Worm (Caenorhabditis elegans) whole organism, L4 larva: ENCODE results near the gene arrd-10.

Source experiments
- Y5F2A.4 ChIP-seq: fragments of 200-800 bp; sonication (Bioruptor generic); optimal IDR thresholded peaks from 2 replicates; lab custom pipeline; 2018; ENCODE audit warnings: mild to moderate bottlenecking, missing genetic modification characterization, missing compliant biosample characterization
- ceh-28 ChIP-seq: fragments of 150-350 bp; optimal IDR thresholded peaks from 2 replicates; lab custom pipeline; 2014; ENCODE audit warnings: missing biosample characterization, missing genetic modification reagents, missing genetic modification characterization
- duxl-1 ChIP-seq: sonication (generic microtip); optimal IDR thresholded peaks from 2 replicates; lab custom pipeline; 2016; ENCODE audit warnings: mild to moderate bottlenecking, missing genetic modification characterization, moderate library complexity, missing compliant biosample characterization; ENCODE audit not compliant: poor library complexity
- fos-1 ChIP-seq: fragments of 150-350 bp; optimal IDR thresholded peaks from 2 replicates; lab custom pipeline; 2014; ENCODE audit warnings: missing biosample characterization, missing genetic modification characterization
- nhr-11 ChIP-seq: fragments of 150-350 bp; optimal IDR thresholded peaks from 2 replicates; lab custom pipeline; 2014; ENCODE audit warnings: missing biosample characterization, missing genetic modification characterization
- nhr-237 ChIP-seq: sonication (generic microtip); optimal IDR thresholded peaks from 2 replicates; lab custom pipeline; 2017; ENCODE audit warnings: missing biosample characterization, missing genetic modification characterization
- nhr-48 ChIP-seq: sonication (generic microtip); optimal IDR thresholded peaks from 2 replicates; lab custom pipeline; 2016; ENCODE audit warnings: mild to moderate bottlenecking, missing genetic modification characterization, missing compliant biosample characterization
- nhr-76 ChIP-seq: fragments of 150-350 bp; optimal IDR thresholded peaks from 2 replicates; lab custom pipeline; 2014; ENCODE audit warnings: missing biosample characterization, missing genetic modification characterization
- set-16 ChIP-seq: fragments of 200-800 bp; sonication (Bioruptor generic); IDR thresholded peaks from 2 replicates; pipeline ENCODE4 v1.3.6; 2022; ENCODE audit warnings: missing genetic modification reagents, missing genetic modification characterization, missing compliant biosample characterization
- tag-97 ChIP-seq: fragments of 200-800 bp; sonication (Bioruptor generic); IDR thresholded peaks from 2 replicates; pipeline ENCODE4 v1.3.6; 2022; ENCODE audit warnings: missing genetic modification characterization, missing compliant biosample characterization
- ztf-11 ChIP-seq: fragments of 150-350 bp; optimal IDR thresholded peaks from 2 replicates; lab custom pipeline; 2014; ENCODE audit warnings: missing biosample characterization, missing genetic modification characterization
- ztf-7 ChIP-seq: fragments of 150-350 bp; optimal IDR thresholded peaks from 2 replicates; lab custom pipeline; 2014; ENCODE audit warnings: missing biosample characterization, missing genetic modification characterization

DNA sequence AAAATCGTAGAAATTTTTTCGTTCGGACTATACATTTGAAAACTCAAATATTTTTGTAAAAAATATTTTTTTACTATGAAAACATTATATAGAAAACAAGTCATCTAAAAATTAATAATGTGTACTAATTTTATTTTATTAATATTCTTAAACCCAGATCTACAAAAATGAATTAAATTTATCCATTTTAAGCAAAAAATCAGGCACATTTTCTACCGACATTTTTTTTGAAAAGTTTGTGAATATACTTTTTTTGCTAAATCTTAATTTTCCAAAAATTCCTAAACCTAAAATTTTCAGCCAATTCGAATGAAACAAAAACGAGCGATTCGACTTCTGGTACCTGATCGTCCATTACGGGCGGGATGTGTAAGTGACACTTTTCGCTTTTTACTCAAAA is at the start of gene arrd-10:
- TF ChIP-seq ztf-11 (tag; lab: Kevin White, UChicago), result no peak
- no peak for TF ChIP-seq Y5F2A.4
- TF ChIP-seq set-16 (GFP tag; lab: Robert Waterston, UW), result no peak
- TF ChIP-seq fos-1, result no peak
- no peak for TF ChIP-seq ceh-28 (tag; lab: Kevin White, UChicago)
- no peak for TF ChIP-seq nhr-237 (tag; lab: Kevin White, UChicago)
- no peak for TF ChIP-seq duxl-1 (tag; lab: Kevin White, UChicago)
- TF ChIP-seq nhr-11, result no peak
- no peak for TF ChIP-seq nhr-76 (tag; lab: Kevin White, UChicago)
- no peak for TF ChIP-seq nhr-48 (tag; lab: Kevin White, UChicago)
- TF ChIP-seq ztf-7 (tag; lab: Kevin White, UChicago), result no peak
- no peak for TF ChIP-seq tag-97 (GFP tag; lab: Robert Waterston, UW)
